Worm (Caenorhabditis elegans) whole organism, early embryonic: ENCODE results near the gene T04B8.1.
"Not testable (repeated sequence)": the region's sequence is repeated elsewhere in the genome, so short reads cannot be mapped to it uniquely, and the experiment has no call there.

ENCODE experiments used
- B0310.2 ChIP-seq: sonication (generic microtip); optimal IDR thresholded peaks from 2 replicates; lab custom pipeline; 2016; ENCODE audit warnings: mild to moderate bottlenecking, missing genetic modification characterization, missing compliant biosample characterization
- F13C5.2 ChIP-seq: sonication (generic microtip); optimal IDR thresholded peaks from 2 replicates; lab custom pipeline; 2017; ENCODE audit warnings: mild to moderate bottlenecking, missing genetic modification characterization, inconsistent platforms, missing compliant biosample characterization
- aly-1 ChIP-seq: sonication (generic microtip); optimal IDR thresholded peaks from 2 replicates; lab custom pipeline; 2016; ENCODE audit warnings: missing genetic modification characterization, missing compliant biosample characterization
- ama-1 ChIP-seq: fragments of 150-350 bp; optimal IDR thresholded peaks from 2 replicates; lab custom pipeline; 2014
- ceh-13 ChIP-seq: fragments of 200-800 bp; sonication (Bioruptor generic); optimal IDR thresholded peaks from 2 replicates; lab custom pipeline; 2018; ENCODE audit warnings: mild to moderate bottlenecking, missing genetic modification characterization, missing compliant biosample characterization
- ceh-36 ChIP-seq: sonication (generic microtip); optimal IDR thresholded peaks from 2 replicates; lab custom pipeline; 2016; ENCODE audit warnings: missing genetic modification characterization, inconsistent platforms, missing compliant biosample characterization
- ets-7 ChIP-seq: sonication (generic microtip); optimal IDR thresholded peaks from 2 replicates; lab custom pipeline; 2016; ENCODE audit warnings: missing genotype, missing genetic modification characterization, missing compliant biosample characterization
- flt-1 ChIP-seq: fragments of 200-800 bp; sonication (Bioruptor generic); IDR thresholded peaks from 2 replicates; pipeline ENCODE4 v1.3.6; 2022; ENCODE audit warnings: missing genetic modification characterization, missing compliant biosample characterization
- hmbx-1 ChIP-seq: sonication (generic microtip); optimal IDR thresholded peaks from 2 replicates; lab custom pipeline; 2016; ENCODE audit warnings: mild to moderate bottlenecking, missing genetic modification characterization, missing compliant biosample characterization
- hmg-4 ChIP-seq: fragments of 200-800 bp; sonication (Bioruptor generic); optimal IDR thresholded peaks from 2 replicates; lab custom pipeline; 2018; ENCODE audit warnings: mild to moderate bottlenecking, missing genetic modification characterization, missing compliant biosample characterization
- hnd-1 ChIP-seq: sonication (generic microtip); optimal IDR thresholded peaks from 2 replicates; lab custom pipeline; 2016; ENCODE audit warnings: missing genetic modification characterization, missing compliant biosample characterization
- pes-1 ChIP-seq: fragments of 200-800 bp; sonication (Bioruptor generic); IDR thresholded peaks from 2 replicates; pipeline ENCODE4 v1.3.6; 2022; ENCODE audit warnings: missing genetic modification reagents, missing genetic modification characterization, missing compliant biosample characterization
- scrt-1 ChIP-seq: fragments of 200-800 bp; sonication (Bioruptor generic); IDR thresholded peaks from 2 replicates; pipeline ENCODE4 v1.3.6; 2022; ENCODE audit warnings: missing genetic modification characterization, missing compliant biosample characterization
- sea-1 ChIP-seq: fragments of 200-800 bp; sonication (Bioruptor generic); conservative IDR thresholded peaks from 2 replicates; pipeline ENCODE4 v1.3.6; 2022; ENCODE audit warnings: missing genetic modification characterization, missing compliant biosample characterization
- tbx-11 ChIP-seq: fragments of 200-800 bp; sonication (Bioruptor generic); IDR thresholded peaks from 2 replicates; pipeline ENCODE4 v1.3.6; 2022; ENCODE audit warnings: missing genetic modification characterization, missing compliant biosample characterization
- tbx-37 ChIP-seq: fragments of 200-800 bp; sonication (Bioruptor generic); conservative IDR thresholded peaks from 2 replicates; pipeline ENCODE4 v1.3.6; 2022; ENCODE audit warnings: missing genetic modification reagents, missing genetic modification characterization, missing compliant biosample characterization
- tra-4 ChIP-seq: sonication (generic microtip); optimal IDR thresholded peaks from 2 replicates; lab custom pipeline; 2017; ENCODE audit warnings: missing genetic modification characterization, missing compliant biosample characterization

T04B8.1 gene

DNA sequence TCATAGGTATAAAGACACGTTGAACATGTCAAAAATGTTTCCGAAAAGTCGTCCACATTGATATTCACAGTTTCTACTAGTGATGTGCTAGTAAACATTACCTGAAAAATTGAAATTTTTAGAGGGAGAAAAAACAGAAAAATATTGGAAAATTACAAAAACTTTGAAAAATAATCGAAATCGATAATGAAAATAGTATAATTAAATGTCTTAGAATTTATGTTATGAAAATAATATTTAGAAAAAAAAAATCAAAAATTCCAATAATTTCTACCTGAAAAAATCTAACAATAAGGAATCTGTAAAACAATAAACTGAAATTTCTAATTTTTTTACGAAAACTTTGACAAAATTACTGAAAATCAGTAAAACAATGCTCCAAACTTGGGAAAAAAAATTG is 32.1 kb upstream of the T04B8.1 start, which contains the start of gene nhl-3:
nhl-3 (minus strand) TSS at position 101 of the 400 bp plus-strand sequence.
- TF ChIP-seq tbx-11 (GFP tag; lab: Robert Waterston, UW) (no peak), tra-4 (tag; lab: Kevin White, UChicago) (no peak), tbx-37 (GFP tag; lab: Robert Waterston, UW) (no peak), F13C5.2 (tag; lab: Kevin White, UChicago) (no peak), ceh-36 (tag; lab: Kevin White, UChicago) (no peak), hmg-4 (GFP tag; lab: Kevin White, UChicago) (no peak), ama-1 (lab: Kevin White, UChicago) (no peak), flt-1 (GFP tag; lab: Robert Waterston, UW) (no peak), aly-1 (no peak), sea-1 (GFP tag; lab: Robert Waterston, UW) (no peak), scrt-1 (no peak), ceh-13 (GFP tag; lab: Kevin White, UChicago) (no peak), hnd-1 (no peak), ets-7 (tag; lab: Kevin White, UChicago) (no peak), pes-1 (GFP tag; lab: Robert Waterston, UW) (no peak), hmbx-1 (tag; lab: Kevin White, UChicago) (no peak), B0310.2 (tag; lab: Kevin White, UChicago) (no peak)

DNA sequence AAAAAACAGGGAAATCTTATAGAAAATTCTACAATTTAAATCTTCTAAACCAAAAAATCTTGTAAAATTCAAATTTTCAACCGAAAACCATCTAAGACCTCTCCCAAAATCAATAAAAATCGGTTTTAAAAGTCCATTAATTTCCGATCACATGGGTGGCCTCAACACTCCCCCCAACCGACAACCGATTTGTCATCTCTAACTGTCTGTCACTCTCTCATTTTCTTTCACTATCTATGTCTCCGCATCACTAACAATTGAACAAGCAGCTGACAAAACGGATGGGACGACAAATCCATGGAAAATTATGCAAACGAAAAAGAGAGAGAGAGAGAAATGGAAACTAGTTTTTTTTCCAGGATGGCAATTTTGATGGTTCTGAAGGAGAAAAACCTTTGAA is 31.1 kb upstream of the T04B8.1 start:
- no peak for TF ChIP-seq ama-1 (lab: Kevin White, UChicago)
- no peak for TF ChIP-seq B0310.2 (tag; lab: Kevin White, UChicago)
- TF ChIP-seq flt-1 (GFP tag; lab: Robert Waterston, UW), result no peak
- TF ChIP-seq ceh-36 (tag; lab: Kevin White, UChicago), result no peak
- no peak for TF ChIP-seq tra-4 (tag; lab: Kevin White, UChicago)

DNA sequence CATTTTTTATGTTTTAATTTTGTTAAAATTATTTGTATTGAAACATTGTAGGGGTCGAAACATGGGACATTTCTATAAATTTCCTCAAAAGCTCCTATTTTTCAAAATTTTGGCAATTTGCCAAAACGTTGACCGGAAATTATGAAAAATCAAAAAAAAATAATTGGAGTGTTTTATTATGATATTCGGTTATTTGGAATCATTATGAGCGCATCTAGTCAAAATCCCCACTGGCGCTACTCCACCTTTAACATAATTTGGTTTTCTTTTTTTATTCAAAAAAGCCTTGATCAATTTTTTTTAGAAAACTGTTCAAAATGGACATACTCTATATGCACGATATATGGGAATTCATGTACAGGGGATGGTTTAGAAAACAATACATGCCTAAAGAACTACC is 28.8 kb upstream of the T04B8.1 start, which contains the start of gene W04H10.2:
W04H10.2 (plus strand) TSS at position 301 of the 400 bp plus-strand sequence.
- TF ChIP-seq scrt-1 (no peak), hmg-4 (GFP tag; lab: Kevin White, UChicago) (no peak), pes-1 (GFP tag; lab: Robert Waterston, UW) (no peak), hnd-1 (no peak), flt-1 (GFP tag; lab: Robert Waterston, UW) (no peak), B0310.2 (tag; lab: Kevin White, UChicago) (no peak), sea-1 (GFP tag; lab: Robert Waterston, UW) (no peak), tbx-11 (GFP tag; lab: Robert Waterston, UW) (no peak), ceh-36 (tag; lab: Kevin White, UChicago) (no peak), ets-7 (tag; lab: Kevin White, UChicago) (no peak), tra-4 (tag; lab: Kevin White, UChicago) (no peak), ama-1 (lab: Kevin White, UChicago) (no peak), hmbx-1 (tag; lab: Kevin White, UChicago) (no peak), aly-1 (no peak), tbx-37 (GFP tag; lab: Robert Waterston, UW) (no peak)

DNA sequence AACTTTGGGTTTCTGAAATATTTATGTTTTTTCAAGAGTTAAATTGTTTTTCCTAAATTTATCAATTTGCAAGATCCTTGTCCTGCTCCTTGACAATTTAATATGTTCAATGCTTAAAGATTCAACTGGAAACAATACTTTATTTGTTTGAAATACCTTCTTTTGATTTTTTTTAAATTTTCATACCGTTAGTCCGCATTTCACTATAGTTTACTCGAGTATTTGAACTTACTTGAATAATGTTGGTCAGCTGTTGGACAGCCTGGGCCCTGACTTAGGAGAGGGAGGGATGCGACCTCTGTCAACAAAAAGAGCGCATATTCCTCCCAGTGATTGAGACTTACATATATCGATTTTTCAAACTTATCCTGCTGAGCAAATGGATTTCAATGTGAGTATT is 28.1 kb upstream of the T04B8.1 start, which contains the start of gene W04H10.5:
W04H10.5 (plus strand) TSS at position 301 of the 400 bp plus-strand sequence.
- TF ChIP-seq tbx-11 (GFP tag; lab: Robert Waterston, UW) (no peak), hnd-1 (no peak), tra-4 (tag; lab: Kevin White, UChicago) (no peak), hmbx-1 (tag; lab: Kevin White, UChicago) (no peak), F13C5.2 (tag; lab: Kevin White, UChicago) (no peak), hmg-4 (GFP tag; lab: Kevin White, UChicago) (no peak), ets-7 (tag; lab: Kevin White, UChicago) (no peak)

DNA sequence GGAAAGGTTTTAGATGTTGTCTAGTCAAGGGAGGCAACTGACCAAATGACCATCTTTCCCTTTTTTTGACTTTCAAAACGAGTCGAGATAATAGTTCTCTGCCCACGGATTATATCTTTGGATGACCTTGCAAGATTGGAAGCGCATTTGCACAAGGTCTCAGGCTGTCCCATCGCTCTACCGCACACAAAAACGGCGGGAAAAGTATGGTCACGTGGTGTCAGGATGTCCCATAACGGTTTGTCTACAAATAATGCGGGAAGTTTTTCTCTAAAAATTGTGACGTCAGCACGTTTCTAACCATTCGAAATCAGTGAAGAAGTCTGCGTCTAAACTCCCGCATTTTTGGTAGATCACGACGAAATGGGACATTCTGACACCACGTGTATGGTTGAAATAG is 25.7 kb upstream of the T04B8.1 start, which contains the start of gene W04H10.6:
W04H10.6 (minus strand) TSS at position 101 of the 400 bp plus-strand sequence.
- TF ChIP-seq hmg-4 (GFP tag; lab: Kevin White, UChicago), result peak; percentile 1
- TF ChIP-seq tra-4 (tag; lab: Kevin White, UChicago), result no peak

DNA sequence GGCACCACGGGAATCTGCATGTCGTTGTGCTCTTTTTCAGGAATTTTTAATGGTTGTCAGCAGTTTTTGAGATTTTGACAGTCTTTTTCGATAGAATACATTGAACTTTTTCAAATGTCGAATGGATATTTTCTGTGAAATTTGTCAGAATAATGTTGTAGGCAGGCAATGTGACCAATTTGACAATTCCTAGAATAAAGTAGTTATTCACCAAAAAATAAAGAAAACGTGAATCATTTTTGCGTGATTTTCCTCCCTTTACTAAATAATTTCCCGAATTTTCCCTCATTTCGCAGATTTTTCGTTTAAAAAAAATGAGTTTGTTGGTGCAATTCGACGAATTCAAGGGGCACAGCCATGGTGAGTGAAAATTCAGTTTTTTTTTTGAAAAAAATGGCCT is 25.3 kb upstream of the T04B8.1 start, which contains the start of gene W04H10.1:
W04H10.1 (plus strand) TSS at position 301 of the 400 bp plus-strand sequence.
- TF ChIP-seq flt-1 (GFP tag; lab: Robert Waterston, UW), result no peak
- TF ChIP-seq aly-1, result no peak
- TF ChIP-seq sea-1 (GFP tag; lab: Robert Waterston, UW), result no peak
- TF ChIP-seq pes-1 (GFP tag; lab: Robert Waterston, UW), result no peak

DNA sequence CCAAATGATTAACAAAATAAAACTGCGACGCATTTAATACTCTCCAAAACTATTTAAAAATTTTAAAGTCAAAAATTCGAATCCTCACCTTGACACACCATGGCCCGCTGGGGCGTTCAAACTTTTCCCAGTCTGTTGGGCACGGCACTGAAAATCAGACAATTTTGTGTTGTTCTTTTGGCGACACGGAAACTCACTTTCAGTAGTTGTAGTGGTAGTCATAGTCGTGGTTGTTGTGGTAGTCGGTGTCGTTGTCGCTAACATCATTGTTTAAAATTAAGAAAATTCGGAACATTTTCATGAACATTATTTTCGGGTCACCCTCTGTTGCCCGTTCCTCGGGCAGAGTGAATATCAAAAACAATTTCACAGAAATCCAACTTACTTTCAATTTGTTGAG is 21.7 kb upstream of the T04B8.1 start, which contains the start of gene clec-118:
clec-118 (minus strand) TSS at position 101 of the 400 bp plus-strand sequence.
- TF ChIP-seq tra-4 (tag; lab: Kevin White, UChicago); pes-1 (GFP tag; lab: Robert Waterston, UW); ets-7 (tag; lab: Kevin White, UChicago): not testable (repeated sequence)

DNA sequence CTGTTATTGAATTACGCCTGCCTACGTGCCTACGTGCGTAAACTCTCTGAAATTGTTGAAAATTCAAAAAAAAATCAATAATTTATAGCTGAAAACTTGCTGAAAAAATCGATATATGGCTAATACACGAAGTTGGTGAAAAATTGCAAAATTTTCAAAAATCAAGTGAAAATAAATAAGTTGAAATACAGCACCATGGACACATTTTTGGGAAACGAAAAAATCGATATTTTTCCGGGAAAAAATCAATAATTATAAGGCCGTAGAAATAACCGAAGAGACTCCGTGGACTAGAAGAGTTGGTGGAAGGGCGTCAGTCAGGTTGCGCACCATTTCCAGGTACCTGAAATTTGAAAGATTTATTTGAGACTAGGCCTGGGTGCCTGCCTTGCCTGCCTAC is 19.4 kb upstream of the T04B8.1 start:
- no peak for TF ChIP-seq pes-1 (GFP tag; lab: Robert Waterston, UW)
- no peak for TF ChIP-seq ceh-13 (GFP tag; lab: Kevin White, UChicago)
- TF ChIP-seq tbx-37 (GFP tag; lab: Robert Waterston, UW), result no peak
- TF ChIP-seq tbx-11 (GFP tag; lab: Robert Waterston, UW), result no peak
- TF ChIP-seq sea-1 (GFP tag; lab: Robert Waterston, UW), result no peak
- TF ChIP-seq hmbx-1 (tag; lab: Kevin White, UChicago), result no peak
- TF ChIP-seq tra-4 (tag; lab: Kevin White, UChicago), result no peak
- TF ChIP-seq scrt-1, result no peak
- TF ChIP-seq B0310.2 (tag; lab: Kevin White, UChicago), result no peak
